Fruit fly (Drosophila melanogaster) whole organism, embryonic: ENCODE data around the gene CG7483.

Source experiments
- Aef1 ChIP-seq: fragments of 200-800 bp; sonication (Bioruptor generic); IDR thresholded peaks from 3 replicates; pipeline ENCODE4 v1.3.6; 2022; ENCODE audit warnings: missing biosample characterization, missing genetic modification characterization
- Bdp1 ChIP-seq: fragments of 200-800 bp; sonication (Bioruptor generic); optimal IDR thresholded peaks from 3 replicates; lab custom pipeline; 2016; ENCODE audit warnings: missing biosample characterization, missing genetic modification characterization
- Bgb ChIP-seq: fragments of 200-800 bp; sonication (Bioruptor generic); IDR thresholded peaks from 2 replicates; pipeline ENCODE4 v1.3.6; 2022; ENCODE audit warnings: missing biosample characterization, missing genetic modification characterization; ENCODE audit not compliant: partially characterized antibody
- CG10274 ChIP-seq: fragments of 200-800 bp; sonication (Bioruptor generic); optimal IDR thresholded peaks from 3 replicates; lab custom pipeline; 2017; ENCODE audit warnings: missing biosample characterization, mild to moderate bottlenecking, missing genetic modification characterization
- CG10959 ChIP-seq: fragments of 200-800 bp; sonication (Bioruptor generic); IDR thresholded peaks from 2 replicates; pipeline ENCODE4 v1.3.6; 2022; ENCODE audit warnings: missing biosample characterization, missing genetic modification characterization
- CG10979 ChIP-seq: fragments of 200-800 bp; sonication (Bioruptor generic); optimal IDR thresholded peaks from 2 replicates; lab custom pipeline; 2018; ENCODE audit warnings: missing biosample characterization, mild to moderate bottlenecking, missing genetic modification characterization, moderate library complexity
- CG11398 ChIP-seq: fragments of 200-800 bp; sonication (Bioruptor generic); optimal IDR thresholded peaks from 2 replicates; lab custom pipeline; 2016; ENCODE audit warnings: missing biosample characterization, missing genetic modification characterization
- CG12071 ChIP-seq: fragments of 200-800 bp; sonication (Bioruptor generic); optimal IDR thresholded peaks from 3 replicates; lab custom pipeline; 2018; ENCODE audit warnings: missing biosample characterization, mild to moderate bottlenecking, missing genetic modification characterization
- CG12942 ChIP-seq: fragments of 200-800 bp; sonication (Bioruptor generic); optimal IDR thresholded peaks from 3 replicates; lab custom pipeline; 2016; ENCODE audit warnings: missing biosample characterization, missing genetic modification characterization
- CG13296 ChIP-seq: fragments of 200-800 bp; sonication (Bioruptor generic); optimal IDR thresholded peaks from 3 replicates; lab custom pipeline; 2018; ENCODE audit warnings: missing biosample characterization, mild to moderate bottlenecking, missing genetic modification characterization
- CG14710 ChIP-seq: fragments of 200-800 bp; sonication (Bioruptor generic); optimal IDR thresholded peaks from 3 replicates; lab custom pipeline; 2019; ENCODE audit warnings: missing biosample characterization, mild to moderate bottlenecking, missing genetic modification characterization, moderate library complexity
- CG15601 ChIP-seq: fragments of 200-800 bp; sonication (Bioruptor generic); optimal IDR thresholded peaks from 3 replicates; lab custom pipeline; 2019; ENCODE audit warnings: missing biosample characterization, mild to moderate bottlenecking, missing genetic modification characterization, moderate library complexity
- CG1602 ChIP-seq: fragments of 200-800 bp; sonication (Bioruptor generic); optimal IDR thresholded peaks from 3 replicates; lab custom pipeline; 2016; ENCODE audit warnings: missing biosample characterization, missing genetic modification characterization
- CG2116 ChIP-seq: fragments of 200-800 bp; sonication (Bioruptor generic); optimal IDR thresholded peaks from 3 replicates; lab custom pipeline; 2018; ENCODE audit warnings: missing biosample characterization, mild to moderate bottlenecking, missing genetic modification characterization
- CG2129 ChIP-seq: fragments of 200-800 bp; sonication (Bioruptor generic); IDR thresholded peaks from 2 replicates; pipeline ENCODE4 v1.3.6; 2022; ENCODE audit warnings: missing biosample characterization, missing genetic modification characterization; ENCODE audit not compliant: partially characterized antibody
- CG2875 ChIP-seq: fragments of 200-800 bp; sonication (Bioruptor generic); optimal IDR thresholded peaks from 2 replicates; lab custom pipeline; 2017; ENCODE audit warnings: missing biosample characterization, mild to moderate bottlenecking, missing genetic modification characterization, missing genetic modification reagents
- CG42726 ChIP-seq: fragments of 200-800 bp; sonication (Bioruptor generic); IDR thresholded peaks from 2 replicates; pipeline ENCODE4 v1.3.6; 2022; ENCODE audit warnings: missing biosample characterization, missing genetic modification characterization; ENCODE audit not compliant: partially characterized antibody
- CG43689 ChIP-seq: fragments of 200-800 bp; sonication (Bioruptor generic); IDR thresholded peaks from 2 replicates; pipeline ENCODE4 v1.3.6; 2022; ENCODE audit warnings: missing biosample characterization, missing genetic modification characterization
- CG4820 ChIP-seq: fragments of 200-800 bp; sonication (Bioruptor generic); optimal IDR thresholded peaks from 3 replicates; lab custom pipeline; 2016; ENCODE audit warnings: missing biosample characterization, missing genetic modification characterization
- CG6854 ChIP-seq: fragments of 200-800 bp; sonication (Bioruptor generic); optimal IDR thresholded peaks from 3 replicates; lab custom pipeline; 2017; ENCODE audit warnings: missing biosample characterization, mild to moderate bottlenecking, missing genetic modification characterization
- CG8089 ChIP-seq: fragments of 200-800 bp; sonication (Bioruptor generic); optimal IDR thresholded peaks from 3 replicates; lab custom pipeline; 2016; ENCODE audit warnings: missing biosample characterization, missing genetic modification characterization
- CG8924 ChIP-seq: fragments of 200-800 bp; optimal IDR thresholded peaks from 3 replicates; lab custom pipeline; 2019; ENCODE audit warnings: missing biosample characterization, mild to moderate bottlenecking, missing genetic modification characterization, moderate library complexity
- CG9437 ChIP-seq: fragments of 200-800 bp; sonication (Bioruptor generic); optimal IDR thresholded peaks from 2 replicates; lab custom pipeline; 2018; ENCODE audit warnings: missing biosample characterization, mild to moderate bottlenecking, missing genetic modification characterization
- CG9727 ChIP-seq: fragments of 200-800 bp; sonication (Bioruptor generic); optimal IDR thresholded peaks from 3 replicates; lab custom pipeline; 2017; ENCODE audit warnings: missing biosample characterization, mild to moderate bottlenecking, missing genetic modification characterization
- CTCF ChIP-seq: fragments of 200-800 bp; sonication (Bioruptor generic); optimal IDR thresholded peaks from 2 replicates; lab custom pipeline; 2017; ENCODE audit warnings: missing biosample characterization, mild to moderate bottlenecking, missing genetic modification characterization, moderate library complexity
- Doc3 ChIP-seq: fragments of 200-800 bp; sonication (Bioruptor generic); IDR thresholded peaks from 3 replicates; pipeline ENCODE4 v1.3.6; 2022; ENCODE audit warnings: missing biosample characterization, missing genetic modification characterization; ENCODE audit not compliant: partially characterized antibody
- HLHmδ ChIP-seq: fragments of 200-800 bp; sonication (Bioruptor generic); optimal IDR thresholded peaks from 2 replicates; lab custom pipeline; 2018; ENCODE audit warnings: missing biosample characterization, mild to moderate bottlenecking, missing genetic modification characterization, moderate library complexity
- Nf-YB ChIP-seq: fragments of 200-800 bp; sonication (Bioruptor generic); optimal IDR thresholded peaks from 3 replicates; lab custom pipeline; 2019; ENCODE audit warnings: missing biosample characterization, mild to moderate bottlenecking, missing genetic modification characterization, moderate library complexity
- NfI ChIP-seq: fragments of 200-800 bp; sonication (Bioruptor generic); optimal IDR thresholded peaks from 3 replicates; lab custom pipeline; 2018; ENCODE audit warnings: missing biosample characterization, mild to moderate bottlenecking, missing genetic modification characterization, moderate library complexity
- Scr ChIP-seq: fragments of 200-800 bp; sonication (Bioruptor generic); IDR thresholded peaks from 2 replicates; pipeline ENCODE4 v1.3.6; 2022; ENCODE audit warnings: missing biosample characterization, missing genetic modification characterization; ENCODE audit not compliant: partially characterized antibody
- Ssrp ChIP-seq: fragments of 200-800 bp; sonication (Bioruptor generic); optimal IDR thresholded peaks from 2 replicates; lab custom pipeline; 2018; ENCODE audit warnings: missing biosample characterization, mild to moderate bottlenecking, missing genetic modification characterization, moderate library complexity
- TFAM ChIP-seq: fragments of 200-800 bp; sonication (Bioruptor generic); optimal IDR thresholded peaks from 2 replicates; lab custom pipeline; 2017; ENCODE audit warnings: missing biosample characterization, missing genetic modification characterization, inconsistent platforms
- ac ChIP-seq: fragments of 200-800 bp; sonication (Bioruptor generic); optimal IDR thresholded peaks from 3 replicates; lab custom pipeline; 2017; ENCODE audit warnings: missing biosample characterization, mild to moderate bottlenecking, missing genetic modification characterization
- ase ChIP-seq: fragments of 200-800 bp; sonication (Bioruptor generic); IDR thresholded peaks from 3 replicates; pipeline ENCODE4 v1.3.6; 2022; ENCODE audit warnings: missing biosample characterization, missing genetic modification characterization
- chn ChIP-seq: fragments of 200-800 bp; sonication (Bioruptor generic); optimal IDR thresholded peaks from 2 replicates; lab custom pipeline; 2016; ENCODE audit warnings: missing biosample characterization, missing genetic modification characterization
- crol ChIP-seq: fragments of 200-800 bp; sonication (Bioruptor generic); IDR thresholded peaks from 2 replicates; pipeline ENCODE4 v1.3.6; 2022; ENCODE audit warnings: missing biosample characterization, missing genetic modification characterization
- dan ChIP-seq: fragments of 200-800 bp; sonication (Bioruptor generic); IDR thresholded peaks from 2 replicates; pipeline ENCODE4 v1.3.6; 2022; ENCODE audit warnings: missing biosample characterization, missing genetic modification characterization
- dati ChIP-seq: fragments of 200-800 bp; sonication (Bioruptor generic); IDR thresholded peaks from 2 replicates; pipeline ENCODE4 v1.3.6; 2022; ENCODE audit warnings: missing biosample characterization, missing genetic modification characterization
- fd102C ChIP-seq: fragments of 200-800 bp; sonication (Bioruptor generic); optimal IDR thresholded peaks from 2 replicates; lab custom pipeline; 2018; ENCODE audit warnings: missing biosample characterization, mild to moderate bottlenecking, missing genetic modification characterization, moderate library complexity
- fu2 ChIP-seq: fragments of 200-800 bp; sonication (Bioruptor generic); optimal IDR thresholded peaks from 2 replicates; lab custom pipeline; 2016; ENCODE audit warnings: missing biosample characterization, missing genetic modification characterization
- gce ChIP-seq: fragments of 200-800 bp; sonication (Bioruptor generic); IDR thresholded peaks from 3 replicates; pipeline ENCODE4 v1.3.6; 2022; ENCODE audit warnings: missing biosample characterization, missing genetic modification characterization
- hb ChIP-seq: fragments of 200-800 bp; sonication (Bioruptor generic); IDR thresholded peaks from 3 replicates; pipeline ENCODE4 v1.3.6; 2022; ENCODE audit warnings: missing biosample characterization, missing genetic modification characterization; ENCODE audit not compliant: partially characterized antibody
- insv ChIP-seq, 2 experiments: fragments of 200-800 bp; sonication (Bioruptor generic); optimal IDR thresholded peaks; 3 replicates each; lab custom pipeline; 2016 to 2018; ENCODE audit warnings: missing biosample characterization in 2 of 2, missing genetic modification characterization in 2 of 2
- kni ChIP-seq: fragments of 200-800 bp; sonication (Bioruptor generic); optimal IDR thresholded peaks from 3 replicates; lab custom pipeline; 2017; ENCODE audit warnings: mild to moderate bottlenecking, missing biosample characterization, missing genetic modification reagents, missing genetic modification characterization
- maf-S ChIP-seq: fragments of 200-800 bp; sonication (Bioruptor generic); optimal IDR thresholded peaks from 2 replicates; lab custom pipeline; 2016; ENCODE audit warnings: missing biosample characterization, missing genetic modification characterization
- sna ChIP-seq: fragments of 200-800 bp; sonication (Bioruptor generic); IDR thresholded peaks from 2 replicates; pipeline ENCODE4 v1.3.6; 2022; ENCODE audit warnings: missing biosample characterization, missing genetic modification characterization; ENCODE audit not compliant: partially characterized antibody
- sr ChIP-seq: fragments of 200-800 bp; sonication (Bioruptor generic); IDR thresholded peaks from 3 replicates; pipeline ENCODE4 v1.3.6; 2022; ENCODE audit warnings: missing biosample characterization, missing genetic modification characterization
- stwl ChIP-seq: fragments of 200-800 bp; sonication (Bioruptor generic); optimal IDR thresholded peaks from 3 replicates; lab custom pipeline; 2018; ENCODE audit warnings: missing biosample characterization, mild to moderate bottlenecking, missing genetic modification characterization, moderate library complexity
- tll ChIP-seq, 2 experiments: fragments of 200-800 bp in 1 of 2; fragments of >200 bp in 1 of 2; sonication (Bioruptor generic) in 1 of 2; optimal IDR thresholded peaks; 2 replicates each; lab custom pipeline; 2017 to 2019; ENCODE audit warnings: missing biosample characterization in 2 of 2, missing genetic modification characterization in 2 of 2, mild to moderate bottlenecking in 1 of 2, moderate library complexity in 1 of 2
- zen ChIP-seq: fragments of 200-800 bp; sonication (Bioruptor generic); optimal IDR thresholded peaks from 3 replicates; lab custom pipeline; 2018; ENCODE audit warnings: missing biosample characterization, mild to moderate bottlenecking, missing genetic modification characterization, moderate library complexity

CG7483 gene

DNA sequence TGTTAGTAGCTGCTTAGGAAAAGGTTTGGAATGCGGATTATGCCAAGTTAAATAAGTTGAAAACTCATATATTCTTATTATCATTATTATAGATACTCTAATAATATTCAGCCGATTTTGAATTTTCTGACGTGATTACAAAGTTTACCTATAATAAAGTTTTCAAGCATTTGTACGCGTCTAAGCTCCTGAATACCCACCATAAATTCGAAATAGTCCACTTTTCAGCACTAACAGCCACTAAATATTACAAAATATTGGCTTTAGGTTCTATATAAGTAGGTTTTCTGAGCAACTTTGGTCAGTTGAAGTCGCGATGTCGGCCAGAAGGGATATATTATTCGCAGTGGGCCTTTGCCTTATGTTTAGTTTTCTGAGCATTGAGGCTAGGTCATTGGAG, 11.0 kb downstream of the CG7483 start, which contains the start of gene CG7443:
TSS of gene CG7443 (plus strand) at position 301 of the 400 bp plus-strand sequence.
- TF ChIP-seq Aef1 (no peak), CG4820 (GFP tag; lab: Kevin White, UChicago) (no peak), sna (GFP tag; lab: Robert Waterston, UW) (no peak), TFAM (GFP tag; lab: Kevin White, UChicago) (no peak), CG6854 (no peak), CG1602 (GFP tag; lab: Kevin White, UChicago) (no peak), maf-S (GFP tag; lab: Kevin White, UChicago) (no peak), HLHmδ (GFP tag; lab: Kevin White, UChicago) (no peak), NfI (GFP tag; lab: Kevin White, UChicago) (no peak)

dm6 chr3R:8326884-8327283, 13.9 kb downstream of the CG7483 start:
- TF ChIP-seq Doc3: no peak
- no peak for TF ChIP-seq CG11398 (GFP tag; lab: Kevin White, UChicago)
- TF ChIP-seq fd102C: peak; percentile 57
- no peak for TF ChIP-seq Bdp1 (GFP tag; lab: Kevin White, UChicago)
- peak; percentile 23 for TF ChIP-seq kni (GFP tag; lab: Kevin White, UChicago)
- TF ChIP-seq insv (GFP tag; optimal IDR thresholded peaks at IDR 0.05; lab: Kevin White, UChicago): no peak
- TF ChIP-seq CG6854: no peak
- TF ChIP-seq tll (GFP tag; optimal IDR thresholded peaks at IDR 0.05; lab: Kevin White, UChicago): peak in 1 of 2 experiments; percentile 85
- no peak for TF ChIP-seq CG14710 (tag; lab: Kevin White, UChicago)
- TF ChIP-seq crol (GFP tag; lab: Robert Waterston, UW): no peak
- no peak for TF ChIP-seq CG12942 (GFP tag; lab: Kevin White, UChicago)
- no peak for TF ChIP-seq CG8924 (tag; lab: Kevin White, UChicago)
- no peak for TF ChIP-seq CG2116 (GFP tag; lab: Kevin White, UChicago)
- TF ChIP-seq CG2875 (GFP tag; lab: Kevin White, UChicago): no peak
- no peak for TF ChIP-seq CG9437 (GFP tag; lab: Kevin White, UChicago)
- peak; percentile 36 for TF ChIP-seq ac (GFP tag; lab: Kevin White, UChicago)
- TF ChIP-seq Nf-YB (GFP tag; lab: Kevin White, UChicago): no peak
- no peak for TF ChIP-seq CG42726 (GFP tag; lab: Robert Waterston, UW)
- TF ChIP-seq ase (GFP tag; lab: Robert Waterston, UW): no peak
- no peak for TF ChIP-seq Ssrp (tag; lab: Kevin White, UChicago)
- no peak for TF ChIP-seq hb (GFP tag; lab: Robert Waterston, UW)
- no peak for TF ChIP-seq fu2 (GFP tag; lab: Kevin White, UChicago)
- peak; percentile 6 for TF ChIP-seq zen (tag; lab: Kevin White, UChicago)
- TF ChIP-seq dan: no peak
- no peak for TF ChIP-seq CG10274 (GFP tag; lab: Kevin White, UChicago)
- TF ChIP-seq CG15601: no peak
- TF ChIP-seq CG2129: no peak
- TF ChIP-seq CG8089 (GFP tag; lab: Kevin White, UChicago): no peak
- no peak for TF ChIP-seq Bgb (GFP tag; lab: Robert Waterston, UW)
- no peak for TF ChIP-seq CG13296 (GFP tag; lab: Kevin White, UChicago)
- no peak for TF ChIP-seq CG10979 (tag; lab: Kevin White, UChicago)
- TF ChIP-seq chn: no peak
- no peak for TF ChIP-seq CG43689 (GFP tag; lab: Robert Waterston, UW)
- no peak for TF ChIP-seq gce (GFP tag; lab: Robert Waterston, UW)
- TF ChIP-seq CG9727 (GFP tag; lab: Kevin White, UChicago): peak; percentile 20
- TF ChIP-seq dati (GFP tag; lab: Robert Waterston, UW): no peak
- no peak for TF ChIP-seq Scr (GFP tag; lab: Robert Waterston, UW)
- TF ChIP-seq sr (GFP tag; lab: Robert Waterston, UW): no peak
- no peak for TF ChIP-seq CG12071 (GFP tag; lab: Kevin White, UChicago)
- no peak for TF ChIP-seq CTCF
- TF ChIP-seq stwl (tag; lab: Kevin White, UChicago): no peak
- TF ChIP-seq CG10959: no peak
